Worm (Caenorhabditis elegans) whole organism, L4 larva: ENCODE results near the gene F54A3.5.

Source experiments
- F10B5.3 ChIP-seq: sonication (generic microtip); optimal IDR thresholded peaks from 2 replicates; lab custom pipeline; 2016; ENCODE audit warnings: mild to moderate bottlenecking, missing genetic modification characterization, missing compliant biosample characterization
- F37D6.2 ChIP-seq: sonication (generic microtip); optimal IDR thresholded peaks from 2 replicates; lab custom pipeline; 2016; ENCODE audit warnings: mild to moderate bottlenecking, missing genetic modification characterization, missing compliant biosample characterization
- F44E2.7 ChIP-seq: fragments of 200-800 bp; sonication (Bioruptor generic); IDR thresholded peaks from 2 replicates; pipeline ENCODE4 v2.1.2; 2022; ENCODE audit warnings: missing genetic modification characterization, missing compliant biosample characterization
- F49E8.2 ChIP-seq: sonication (generic microtip); optimal IDR thresholded peaks from 2 replicates; lab custom pipeline; 2016; ENCODE audit warnings: missing compliant biosample characterization, mild to moderate bottlenecking, missing genetic modification characterization, borderline replicate concordance
- aha-1 ChIP-seq: fragments of 150-350 bp; peaks from one replicate; lab custom pipeline; 2014; ENCODE audit warnings: missing biosample characterization, missing genetic modification characterization
- arid-1 ChIP-seq: fragments of 200-800 bp; sonication (Bioruptor generic); conservative IDR thresholded peaks from 2 replicates; pipeline ENCODE4 v1.3.6; 2022; ENCODE audit warnings: missing genetic modification reagents, missing genetic modification characterization, missing compliant biosample characterization
- ceh-20 ChIP-seq: fragments of 200-800 bp; sonication (Bioruptor generic); IDR thresholded peaks from 2 replicates; pipeline ENCODE4 v1.3.6; 2022; ENCODE audit warnings: missing genetic modification reagents, missing genetic modification characterization, missing compliant biosample characterization
- ceh-82 ChIP-seq: sonication (generic microtip); optimal IDR thresholded peaks from 2 replicates; lab custom pipeline; 2017; ENCODE audit warnings: missing biosample characterization, missing genetic modification characterization
- cey-2 ChIP-seq: sonication (generic microtip); optimal IDR thresholded peaks from 3 replicates; lab custom pipeline; 2017; ENCODE audit warnings: missing genetic modification characterization, mild to moderate bottlenecking, missing compliant biosample characterization, antibody characterized with exemption, borderline replicate concordance; ENCODE audit not compliant: insufficient read depth
- daf-12 ChIP-seq: fragments of 150-350 bp; optimal IDR thresholded peaks from 2 replicates; lab custom pipeline; 2014; ENCODE audit warnings: missing biosample characterization, missing genetic modification reagents, missing genetic modification characterization
- daf-16 ChIP-seq, 3 experiments: sonication (generic microtip); optimal IDR thresholded peaks; 2 replicates each; lab custom pipeline; 2016 to 2017; ENCODE audit warnings: missing genetic modification characterization in 3 of 3, missing genetic modification reagents in 3 of 3, mild to moderate bottlenecking in 2 of 3, missing compliant biosample characterization in 2 of 3, missing biosample characterization in 1 of 3, moderate library complexity in 1 of 3
- dmd-6 ChIP-seq: fragments of 200-800 bp; sonication (Bioruptor generic); IDR thresholded peaks from 2 replicates; pipeline ENCODE4 v1.3.6; 2022; ENCODE audit warnings: missing genetic modification reagents, missing genetic modification characterization, missing compliant biosample characterization
- dpl-1 ChIP-seq: fragments of 150-350 bp; optimal IDR thresholded peaks from 2 replicates; lab custom pipeline; 2014; ENCODE audit warnings: missing biosample characterization, missing genetic modification reagents, missing genetic modification characterization
- dve-1 ChIP-seq: sonication (generic microtip); optimal IDR thresholded peaks from 2 replicates; lab custom pipeline; 2017; ENCODE audit warnings: antibody characterized with exemption, mild to moderate bottlenecking, missing genetic modification characterization, missing compliant biosample characterization; ENCODE audit not compliant: insufficient read depth
- egl-27 ChIP-seq: sonication (generic microtip); optimal IDR thresholded peaks from 3 replicates; lab custom pipeline; 2017; ENCODE audit warnings: missing biosample characterization, missing genetic modification reagents, missing genetic modification characterization
- fkh-10 ChIP-seq: fragments of 150-350 bp; optimal IDR thresholded peaks from 2 replicates; lab custom pipeline; 2014; ENCODE audit warnings: missing biosample characterization, missing genetic modification reagents, missing genetic modification characterization
- fos-1 ChIP-seq: fragments of 150-350 bp; optimal IDR thresholded peaks from 2 replicates; lab custom pipeline; 2014; ENCODE audit warnings: missing biosample characterization, missing genetic modification characterization
- hif-1 ChIP-seq, 2 experiments: sonication (generic microtip); optimal IDR thresholded peaks; 2 replicates each; lab custom pipeline; 2016 to 2017; ENCODE audit warnings: missing compliant biosample characterization in 2 of 2, missing genetic modification characterization in 2 of 2, missing genetic modification reagents in 2 of 2, missing genotype in 2 of 2, mild to moderate bottlenecking in 1 of 2
- hlh-11 ChIP-seq: fragments of 200-800 bp; sonication (Bioruptor generic); optimal IDR thresholded peaks from 2 replicates; lab custom pipeline; 2018; ENCODE audit warnings: mild to moderate bottlenecking, missing genetic modification characterization, missing compliant biosample characterization
- hlh-30 ChIP-seq: sonication (generic microtip); optimal IDR thresholded peaks from 2 replicates; lab custom pipeline; 2017; ENCODE audit warnings: antibody characterized with exemption, mild to moderate bottlenecking, missing genetic modification characterization, missing compliant biosample characterization; ENCODE audit not compliant: insufficient read depth
- hmg-1.1 ChIP-seq: fragments of 200-800 bp; sonication (Bioruptor generic); IDR thresholded peaks from 2 replicates; pipeline ENCODE4 v1.3.6; 2022; ENCODE audit warnings: missing genetic modification reagents, missing genetic modification characterization, missing compliant biosample characterization
- lim-7 ChIP-seq: fragments of 200-800 bp; sonication (Bioruptor generic); IDR thresholded peaks from 2 replicates; pipeline ENCODE4 v1.3.6; 2022; ENCODE audit warnings: missing genetic modification characterization, missing compliant biosample characterization
- lin-1 ChIP-seq: fragments of 200-800 bp; sonication (Bioruptor generic); IDR thresholded peaks from 2 replicates; pipeline ENCODE4 v1.3.6; 2022; ENCODE audit warnings: missing genetic modification reagents, missing genetic modification characterization, missing compliant biosample characterization
- lin-13 ChIP-seq: fragments of 150-350 bp; optimal IDR thresholded peaks from 2 replicates; lab custom pipeline; 2014; ENCODE audit warnings: missing biosample characterization, missing genetic modification reagents, missing genetic modification characterization
- lin-15B ChIP-seq: fragments of 150-350 bp; sonication (generic microtip); optimal IDR thresholded peaks from 3 replicates; lab custom pipeline; 2014; ENCODE audit warnings: missing biosample characterization, missing genetic modification characterization
- lir-3 ChIP-seq: sonication (generic microtip); optimal IDR thresholded peaks from 2 replicates; lab custom pipeline; 2016; ENCODE audit warnings: mild to moderate bottlenecking, missing genetic modification characterization, missing compliant biosample characterization
- lsy-2 ChIP-seq, 2 experiments: fragments of 150-350 bp in 1 of 2; sonication (generic microtip) in 1 of 2; optimal IDR thresholded peaks; 2 replicates each; lab custom pipeline; 2014 to 2017; ENCODE audit warnings: missing biosample characterization in 2 of 2, missing genetic modification characterization in 2 of 2
- mdl-1 ChIP-seq, 2 experiments: fragments of 150-350 bp in 1 of 2; sonication (generic microtip) in 1 of 2; optimal IDR thresholded peaks; 2 replicates each; lab custom pipeline; 2014 to 2017; ENCODE audit warnings: missing biosample characterization in 2 of 2, missing genetic modification characterization in 2 of 2
- mep-1 ChIP-seq: fragments of 150-350 bp; sonication (generic microtip); optimal IDR thresholded peaks from 3 replicates; lab custom pipeline; 2014; ENCODE audit warnings: missing biosample characterization, missing genetic modification characterization
- mes-2 ChIP-seq: sonication (generic microtip); optimal IDR thresholded peaks from 2 replicates; lab custom pipeline; 2016; ENCODE audit warnings: missing genotype, mild to moderate bottlenecking, missing genetic modification characterization, missing compliant biosample characterization; ENCODE audit not compliant: poor library complexity, severe bottlenecking
- nhr-102 ChIP-seq: sonication (generic microtip); optimal IDR thresholded peaks from 2 replicates; lab custom pipeline; 2016; ENCODE audit warnings: mild to moderate bottlenecking, missing genetic modification characterization, moderate library complexity, missing compliant biosample characterization
- nhr-11 ChIP-seq: fragments of 150-350 bp; optimal IDR thresholded peaks from 2 replicates; lab custom pipeline; 2014; ENCODE audit warnings: missing biosample characterization, missing genetic modification characterization
- nhr-25 ChIP-seq: sonication (generic microtip); optimal IDR thresholded peaks from 2 replicates; lab custom pipeline; 2017; ENCODE audit warnings: missing genetic modification characterization, mild to moderate bottlenecking, missing compliant biosample characterization, antibody characterized with exemption, moderate library complexity, borderline replicate concordance; ENCODE audit not compliant: insufficient read depth
- nhr-28 ChIP-seq: fragments of 150-350 bp; optimal IDR thresholded peaks from 2 replicates; lab custom pipeline; 2014; ENCODE audit warnings: missing biosample characterization, missing genetic modification characterization
- nhr-42 ChIP-seq: fragments of 200-800 bp; sonication (Bioruptor generic); IDR thresholded peaks from 2 replicates; pipeline ENCODE4 v1.3.6; 2022; ENCODE audit warnings: missing genetic modification characterization, missing compliant biosample characterization
- nhr-6 ChIP-seq: fragments of 150-350 bp; optimal IDR thresholded peaks from 2 replicates; lab custom pipeline; 2014; ENCODE audit warnings: missing biosample characterization, missing genetic modification characterization
- rbr-2 ChIP-seq: sonication (generic microtip); optimal IDR thresholded peaks from 2 replicates; lab custom pipeline; 2016; ENCODE audit warnings: missing genotype, missing genetic modification characterization, missing compliant biosample characterization
- tra-1 ChIP-seq: fragments of 200-800 bp; sonication (Bioruptor generic); IDR thresholded peaks from 2 replicates; pipeline ENCODE4 v1.3.6; 2022; ENCODE audit warnings: missing genetic modification reagents, missing genetic modification characterization, missing compliant biosample characterization
- unc-62 ChIP-seq, 3 experiments: fragments of 150-350 bp in 1 of 3; sonication (generic microtip); optimal IDR thresholded peaks in 2 of 3; peaks in 1 of 3; 1 replicate in 1 of 3; 2 replicates in 2 of 3; lab custom pipeline; 2014 to 2017; ENCODE audit warnings: missing biosample characterization in 3 of 3, missing genetic modification characterization in 3 of 3, missing genetic modification reagents in 3 of 3, missing genotype in 1 of 3
- vab-7 ChIP-seq: fragments of 200-800 bp; sonication (Bioruptor generic); IDR thresholded peaks from 2 replicates; pipeline ENCODE4 v1.3.6; 2022; ENCODE audit warnings: missing genetic modification reagents, missing genetic modification characterization, missing compliant biosample characterization
- zfp-2 ChIP-seq: sonication (generic microtip); optimal IDR thresholded peaks from 2 replicates; lab custom pipeline; 2016; ENCODE audit warnings: mild to moderate bottlenecking, missing genetic modification characterization, missing compliant biosample characterization
- zip-11 ChIP-seq: fragments of 200-800 bp; sonication (Bioruptor generic); IDR thresholded peaks from 2 replicates; pipeline ENCODE4 v1.3.6; 2022; ENCODE audit warnings: missing genetic modification characterization, missing compliant biosample characterization

F54A3.5 gene

DNA sequence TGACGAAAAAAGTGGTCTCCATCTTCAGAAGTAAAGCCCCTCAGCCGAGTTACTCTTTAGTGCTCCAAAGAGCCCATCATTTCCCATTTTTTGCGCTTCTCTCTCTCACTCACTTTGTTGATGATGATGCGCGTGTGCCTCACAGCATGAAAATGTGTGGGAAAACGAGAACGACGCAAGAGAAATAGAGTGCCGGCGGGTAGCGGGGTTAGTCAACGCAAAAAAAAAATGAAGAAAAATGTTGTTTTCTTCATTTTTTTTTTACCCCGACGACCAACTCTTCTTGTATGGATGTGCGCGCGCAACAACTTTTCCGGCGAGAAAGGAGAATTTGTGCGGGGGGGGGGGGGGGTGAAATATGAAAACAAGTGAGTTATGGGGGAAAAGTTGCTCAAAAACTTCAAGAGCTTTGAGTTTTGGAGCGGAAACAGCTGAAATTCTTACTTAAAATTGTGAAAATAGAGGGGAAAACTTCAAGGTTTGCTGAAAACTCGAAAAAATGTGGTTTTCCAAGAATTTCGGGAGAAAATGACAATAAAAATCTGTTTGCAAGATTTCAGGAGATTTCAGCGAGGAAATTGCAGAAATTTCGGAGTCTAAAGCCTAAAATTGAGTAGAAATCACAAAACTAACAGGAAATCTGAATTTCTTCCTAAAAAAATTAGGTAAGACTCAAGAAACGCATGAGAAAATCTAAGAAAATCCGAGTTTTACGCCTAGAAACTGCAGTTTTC is 27.8 kb downstream of the F54A3.5 start, which contains the start of gene C33C12.1:
Gene C33C12.1, plus strand, starts transcription at position 684 of the 734 bp plus-strand sequence.
- TF ChIP-seq vab-7 (GFP tag; lab: Robert Waterston, UW) (no peak), zfp-2 (no peak), lir-3 (tag; lab: Kevin White, UChicago) (no peak), hlh-30 (peak; percentile 16), F49E8.2 (tag; lab: Kevin White, UChicago) (no peak), lin-15B (no peak), lsy-2 (tag; optimal IDR thresholded peaks at IDR 0.05; lab: Kevin White, UChicago) (peak in 1 of 2 experiments; percentile 24), aha-1 (peak; percentile 64), daf-12 (no peak), egl-27 (tag; lab: Kevin White, UChicago) (no peak), tra-1 (GFP tag; lab: Robert Waterston, UW) (no peak), mep-1 (tag; lab: Kevin White, UChicago) (no peak), nhr-25 (tag; lab: Kevin White, UChicago) (no peak), mdl-1 (tag; optimal IDR thresholded peaks at IDR 0.05; lab: Kevin White, UChicago) (peak in 1 of 2 experiments; percentile 13), lin-1 (GFP tag; lab: Robert Waterston, UW) (no peak), nhr-28 (tag; lab: Kevin White, UChicago) (no peak), fkh-10 (GFP tag; lab: Kevin White, UChicago) (peak; percentile 55), nhr-11 (tag; lab: Kevin White, UChicago) (no peak), nhr-6 (no peak), lin-13 (GFP tag; lab: Kevin White, UChicago) (no peak), F10B5.3 (tag; lab: Kevin White, UChicago) (no peak), nhr-42 (GFP tag; lab: Robert Waterston, UW) (no peak), mes-2 (peak; percentile 30), dve-1 (tag; lab: Kevin White, UChicago) (no peak)
- TF ChIP-seq, all 104 proteins: peak for 6

DNA sequence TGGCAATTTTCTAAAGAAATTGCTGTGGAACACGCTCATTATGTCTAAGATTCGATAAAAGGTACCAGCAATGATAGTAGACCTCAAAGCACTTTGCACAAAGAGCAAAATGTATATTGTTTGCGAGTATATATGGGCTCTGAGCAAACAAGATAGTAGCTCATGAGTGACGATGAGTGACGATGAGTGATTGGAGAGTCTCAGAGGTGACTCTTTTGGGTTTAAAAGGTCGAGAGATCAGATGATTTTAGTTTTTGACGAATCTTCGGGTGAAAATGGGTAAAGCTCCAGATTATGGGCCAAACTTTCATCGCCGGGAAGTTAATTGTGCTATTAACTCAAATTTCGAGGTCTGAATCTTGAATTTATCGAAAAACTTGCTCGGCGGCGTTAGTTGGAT is 28.8 kb downstream of the F54A3.5 start:
- TF ChIP-seq tra-1 (GFP tag; lab: Robert Waterston, UW), result no peak
- no peak for TF ChIP-seq nhr-102 (tag; lab: Kevin White, UChicago)
- peak in 1 of 2 experiments; percentile 98 for TF ChIP-seq unc-62 (GFP tag; optimal IDR thresholded peaks at IDR 0.05 in 1 of 2; lab: Kevin White, UChicago)
- no peak for TF ChIP-seq unc-62 (tag; optimal IDR thresholded peaks at IDR 0.05; lab: Kevin White, UChicago)
- no peak for TF ChIP-seq daf-16 (GFP tag; optimal IDR thresholded peaks at IDR 0.05; lab: Kevin White, UChicago)
- no peak for TF ChIP-seq daf-16 (tag; optimal IDR thresholded peaks at IDR 0.05; lab: Kevin White, UChicago)
- TF ChIP-seq arid-1 (GFP tag; lab: Robert Waterston, UW), result no peak
- TF ChIP-seq cey-2 (tag; lab: Kevin White, UChicago), result no peak
- TF ChIP-seq ceh-20 (GFP tag; lab: Robert Waterston, UW), result 0 out of 2 replicates have a peak, but pooled peaks have one; percentile 14
- no peak for TF ChIP-seq zfp-2
- no peak for TF ChIP-seq F44E2.7 (GFP tag; lab: Robert Waterston, UW)
- TF ChIP-seq fos-1 (tag; lab: Kevin White, UChicago), result no peak

- peak; percentile 70 for TF ChIP-seq fkh-10 (GFP tag; lab: Kevin White, UChicago)
- peak; percentile 31 for TF ChIP-seq hlh-11 (tag; lab: Kevin White, UChicago)
- TF ChIP-seq dpl-1, result peak; percentile 6
- peak; percentile 66 for TF ChIP-seq nhr-6
- TF ChIP-seq rbr-2 (tag; lab: Kevin White, UChicago), result peak; percentile 37
- TF ChIP-seq hmg-1.1, result 0 out of 2 replicates have a peak, but pooled peaks have one; percentile 26
- no peak for TF ChIP-seq lim-7 (GFP tag; lab: Robert Waterston, UW)
- no peak for TF ChIP-seq ceh-82 (tag; lab: Kevin White, UChicago)
- TF ChIP-seq hif-1 (tag; optimal IDR thresholded peaks at IDR 0.05; lab: Kevin White, UChicago), result no peak
- peak; percentile 62 for TF ChIP-seq mep-1 (tag; lab: Kevin White, UChicago)
- TF ChIP-seq mes-2, result peak; percentile 52
- TF ChIP-seq zip-11, result no peak
- TF ChIP-seq nhr-28 (tag; lab: Kevin White, UChicago), result peak; percentile 82
- TF ChIP-seq lsy-2 (tag; optimal IDR thresholded peaks at IDR 0.05; lab: Kevin White, UChicago), result peak in 1 of 2 experiments; percentile 67
- no peak for TF ChIP-seq F37D6.2 (tag; lab: Kevin White, UChicago)
- peak; percentile 31 for TF ChIP-seq lin-13 (GFP tag; lab: Kevin White, UChicago)
- no peak for TF ChIP-seq dmd-6 (GFP tag; lab: Robert Waterston, UW)
- no peak for TF ChIP-seq ceh-20 (GFP tag; lab: Robert Waterston, UW)
- peak; percentile 48 for TF ChIP-seq dve-1 (tag; lab: Kevin White, UChicago)
These were observed 30.0 kb downstream of the F54A3.5 start for ce11 chrII:2195541-2195940.
